Fruit fly (Drosophila melanogaster) whole organism, pupa: ENCODE results near the gene CG12105.

Experiments used
- CG10348 ChIP-seq: fragments of 200-800 bp; sonication (Bioruptor generic); IDR thresholded peaks from 2 replicates; pipeline ENCODE4 v1.3.6; 2022; ENCODE audit warnings: missing biosample characterization, missing genetic modification characterization
- CG12605 ChIP-seq: fragments of 200-800 bp; sonication (Bioruptor generic); IDR thresholded peaks from 2 replicates; pipeline ENCODE4 v1.3.6; 2022; ENCODE audit warnings: missing biosample characterization, missing genetic modification characterization
- CG13204 ChIP-seq: fragments of 200-800 bp; sonication (Bioruptor generic); optimal IDR thresholded peaks from 2 replicates; lab custom pipeline; 2018; ENCODE audit warnings: missing biosample characterization, mild to moderate bottlenecking, missing genetic modification characterization, moderate library complexity
- CG14655 ChIP-seq: fragments of 200-800 bp; sonication (Bioruptor generic); optimal IDR thresholded peaks from 3 replicates; lab custom pipeline; 2017; ENCODE audit warnings: mild to moderate bottlenecking, missing biosample characterization, missing genetic modification reagents, missing genetic modification characterization
- CG15710 ChIP-seq: fragments of 200-800 bp; sonication (Bioruptor generic); optimal IDR thresholded peaks from 2 replicates; lab custom pipeline; 2018; ENCODE audit warnings: missing biosample characterization, mild to moderate bottlenecking, missing genetic modification characterization, moderate library complexity
- CG17806 ChIP-seq: fragments of 200-800 bp; sonication (Bioruptor generic); optimal IDR thresholded peaks from 2 replicates; lab custom pipeline; 2018; ENCODE audit warnings: missing biosample characterization, mild to moderate bottlenecking, missing genetic modification characterization, moderate library complexity
- CG32121 ChIP-seq: fragments of 200-800 bp; sonication (Bioruptor generic); IDR thresholded peaks from 2 replicates; pipeline ENCODE4 v1.3.6; 2022; ENCODE audit warnings: missing biosample characterization, missing genetic modification characterization
- CG34367 ChIP-seq: fragments of 200-800 bp; sonication (Bioruptor generic); optimal IDR thresholded peaks from 2 replicates; lab custom pipeline; 2018; ENCODE audit warnings: missing biosample characterization, mild to moderate bottlenecking, missing genetic modification characterization
- CG4496 ChIP-seq: fragments of 200-800 bp; sonication (Bioruptor generic); IDR thresholded peaks from 3 replicates; pipeline ENCODE4 v1.3.6; 2022; ENCODE audit warnings: missing biosample characterization, missing genetic modification characterization
- CG8159 ChIP-seq: fragments of 200-800 bp; sonication (Bioruptor generic); optimal IDR thresholded peaks from 3 replicates; lab custom pipeline; 2018; ENCODE audit warnings: missing biosample characterization, mild to moderate bottlenecking, missing genetic modification characterization, moderate library complexity
- CG8301 ChIP-seq: fragments of 200-800 bp; sonication (Bioruptor generic); optimal IDR thresholded peaks from 2 replicates; lab custom pipeline; 2018; ENCODE audit warnings: missing biosample characterization, mild to moderate bottlenecking, missing genetic modification characterization
- CG9948 ChIP-seq: fragments of 200-800 bp; sonication (Bioruptor generic); optimal IDR thresholded peaks from 2 replicates; lab custom pipeline; 2018; ENCODE audit warnings: missing biosample characterization, mild to moderate bottlenecking, missing genetic modification characterization, moderate library complexity
- D1 ChIP-seq: fragments of 200-800 bp; sonication (Bioruptor generic); optimal IDR thresholded peaks from 2 replicates; lab custom pipeline; 2018; ENCODE audit warnings: missing biosample characterization, mild to moderate bottlenecking, missing genetic modification characterization, moderate library complexity
- EcR ChIP-seq: fragments of 200-800 bp; sonication (Bioruptor generic); optimal IDR thresholded peaks from 3 replicates; lab custom pipeline; 2019; ENCODE audit warnings: missing biosample characterization, missing genetic modification characterization, mild to moderate bottlenecking, moderate library complexity, missing genetic modification reagents
- Ets98B ChIP-seq: fragments of 200-800 bp; sonication (Bioruptor generic); IDR thresholded peaks from 2 replicates; pipeline ENCODE4 v1.3.6; 2022; ENCODE audit warnings: missing biosample characterization, missing genetic modification characterization
- Pif1A ChIP-seq: fragments of 200-800 bp; sonication (Bioruptor generic); optimal IDR thresholded peaks from 3 replicates; lab custom pipeline; 2016; ENCODE audit warnings: missing biosample characterization, missing genetic modification characterization
- Pif1B ChIP-seq: fragments of 200-800 bp; sonication (Bioruptor generic); optimal IDR thresholded peaks from 3 replicates; lab custom pipeline; 2016; ENCODE audit warnings: missing biosample characterization, missing genetic modification characterization
- Snoo ChIP-seq: fragments of 200-800 bp; sonication (Bioruptor generic); optimal IDR thresholded peaks from 3 replicates; lab custom pipeline; 2017; ENCODE audit warnings: missing biosample characterization, mild to moderate bottlenecking, missing genetic modification characterization, inconsistent platforms
- fd96Ca ChIP-seq: fragments of 200-800 bp; sonication (Bioruptor generic); IDR thresholded peaks from 3 replicates; pipeline ENCODE4 v1.3.6; 2022; ENCODE audit warnings: missing biosample characterization, missing genetic modification characterization
- gl ChIP-seq: fragments of 200-800 bp; sonication (Bioruptor generic); optimal IDR thresholded peaks from 2 replicates; lab custom pipeline; 2018; ENCODE audit warnings: missing biosample characterization, mild to moderate bottlenecking, missing genetic modification characterization
- rn ChIP-seq: fragments of 200-800 bp; sonication (Bioruptor generic); IDR thresholded peaks from 2 replicates; pipeline ENCODE4 v1.3.6; 2022; ENCODE audit warnings: missing biosample characterization, missing genetic modification characterization

Gene CG12105

DNA sequence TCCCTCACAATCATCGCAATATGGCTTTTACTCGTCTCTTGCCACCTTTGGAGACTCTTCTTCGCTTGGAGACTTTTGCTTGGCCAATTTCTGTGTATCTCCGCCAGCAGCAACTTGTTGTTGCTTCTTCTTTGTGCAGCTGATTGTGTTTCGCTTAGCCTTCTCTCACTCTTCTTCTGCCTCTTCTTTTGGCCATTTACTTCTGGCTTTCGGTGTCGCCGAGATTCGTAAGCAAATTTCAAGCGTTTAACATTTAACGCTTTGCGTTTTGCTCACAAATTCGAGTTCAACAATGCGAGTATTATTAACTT lies 45.7 kb downstream of the CG12105 start:
- no peak for TF ChIP-seq gl (tag; lab: Kevin White, UChicago)
- no peak for TF ChIP-seq CG34367 (tag; lab: Kevin White, UChicago)
- TF ChIP-seq D1 (tag; lab: Kevin White, UChicago), result no peak
- no peak for TF ChIP-seq CG17806 (tag; lab: Kevin White, UChicago)
- TF ChIP-seq CG8159 (tag; lab: Kevin White, UChicago), result no peak
- 0 out of 2 replicates have a peak, but pooled peaks have one; percentile 28 for TF ChIP-seq CG32121 (GFP tag; lab: Robert Waterston, UW)
- no peak for TF ChIP-seq Pif1A (GFP tag; lab: Kevin White, UChicago)
- TF ChIP-seq Pif1B (GFP tag; lab: Kevin White, UChicago), result no peak
- no peak for TF ChIP-seq CG9948 (tag; lab: Kevin White, UChicago)
- TF ChIP-seq Snoo (tag; lab: Kevin White, UChicago), result no peak
- TF ChIP-seq CG13204, result no peak
- TF ChIP-seq rn (GFP tag; lab: Robert Waterston, UW), result no peak
- no peak for TF ChIP-seq CG15710 (tag; lab: Kevin White, UChicago)
- no peak for TF ChIP-seq CG8301
- peak; percentile 64 for TF ChIP-seq CG12605 (GFP tag; lab: Robert Waterston, UW)
- peak; percentile 44 for TF ChIP-seq EcR (GFP tag; lab: Kevin White, UChicago)
- TF ChIP-seq CG10348 (GFP tag; lab: Robert Waterston, UW), result no peak
- no peak for TF ChIP-seq Ets98B (GFP tag; lab: Robert Waterston, UW)
- no peak for TF ChIP-seq fd96Ca (GFP tag; lab: Robert Waterston, UW)
- no peak for TF ChIP-seq CG4496
- TF ChIP-seq CG14655, result no peak

DNA sequence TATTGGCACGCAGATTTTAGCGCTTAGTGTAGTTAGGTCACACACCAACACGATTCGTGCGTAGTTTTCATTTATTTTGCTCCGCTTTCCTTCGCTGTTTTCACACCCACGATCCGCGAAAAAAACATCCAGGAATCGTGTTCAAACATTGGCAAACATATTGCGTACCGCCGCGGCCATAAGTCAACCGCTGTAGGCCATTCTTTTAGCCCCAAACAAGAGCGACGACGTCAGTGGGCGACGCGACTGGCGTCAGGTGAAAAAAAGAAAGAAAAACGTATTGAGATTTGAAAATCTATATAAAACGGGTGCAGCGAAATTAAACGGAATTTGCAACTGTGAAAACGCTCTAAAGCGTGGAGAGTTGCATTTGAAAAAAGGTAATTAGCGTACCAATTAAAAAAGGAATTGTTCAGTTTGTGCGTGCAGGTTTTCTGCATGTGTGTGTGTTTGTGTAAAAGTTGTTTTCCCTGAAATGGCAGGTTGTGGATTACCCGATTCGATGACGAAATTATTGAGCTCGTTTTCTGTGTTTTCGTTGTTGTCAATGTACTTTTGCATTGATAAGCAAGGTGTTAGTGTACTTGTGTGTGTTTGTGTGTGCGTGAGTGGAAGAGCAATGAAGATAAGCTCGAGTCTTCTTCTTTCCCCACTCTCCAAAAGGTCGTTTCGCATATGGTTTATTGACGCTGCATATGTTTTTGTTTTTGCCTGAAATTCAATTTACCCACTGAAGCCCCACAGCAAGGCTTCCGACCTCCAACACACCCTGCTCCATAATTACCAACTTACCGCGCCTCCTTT lies 46.2 kb downstream of the CG12105 start, which contains the start of gene Tmep:
Gene Tmep, plus strand, starts transcription at position 20 of the 804 bp plus-strand sequence.
- TF ChIP-seq Pif1A (GFP tag; lab: Kevin White, UChicago) (no peak), EcR (GFP tag; lab: Kevin White, UChicago) (peak; percentile 75)

DNA sequence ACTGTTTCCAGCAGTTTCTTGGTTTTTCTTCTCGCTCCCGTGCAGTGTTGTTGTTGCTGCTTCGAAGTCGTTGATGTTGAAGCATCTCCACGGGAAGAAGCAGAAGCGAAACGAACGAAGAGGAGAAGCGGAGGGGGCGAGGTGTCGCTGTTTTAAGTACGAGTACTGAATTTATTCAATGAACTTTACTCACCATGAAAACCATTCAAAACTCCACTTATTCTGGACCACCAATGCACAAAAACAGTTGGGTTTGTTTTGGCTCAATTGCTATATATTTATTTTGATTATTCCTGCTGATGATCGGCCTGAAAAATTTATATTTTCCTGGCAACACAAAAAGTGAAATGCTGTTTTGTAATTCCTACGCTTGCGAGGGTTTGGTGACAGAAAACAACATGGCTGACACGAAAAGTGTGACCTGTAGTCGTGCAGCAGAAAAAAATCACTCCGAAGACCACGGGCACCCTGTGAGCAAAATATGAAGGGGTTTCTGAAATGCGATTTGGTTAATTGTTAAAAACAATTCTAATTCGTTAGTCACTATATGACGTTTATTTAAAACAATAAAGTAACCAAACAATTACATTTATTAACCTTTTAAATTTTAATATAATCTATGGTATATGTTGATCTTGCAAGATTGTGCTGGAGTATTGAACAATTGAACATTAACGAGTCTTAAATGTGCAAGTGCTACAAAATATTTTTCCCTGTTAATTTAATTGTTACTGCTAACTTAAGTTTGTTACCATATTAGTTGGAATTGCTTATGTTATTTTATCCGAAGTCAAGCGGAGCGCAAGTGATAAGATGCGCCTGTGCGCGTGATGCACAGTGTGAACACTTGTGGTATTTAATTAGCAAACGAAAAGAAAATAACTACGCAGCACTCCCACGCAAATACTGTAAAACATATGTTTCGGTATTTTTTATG lies 47.1 kb downstream of the CG12105 start, which contains the start of gene CG7879:
Gene CG7879, minus strand, starts transcription at position 384 of the 937 bp plus-strand sequence.
- TF ChIP-seq CG4496 (0 out of 3 replicates have a peak, but pooled peaks have one; percentile 17), EcR (GFP tag; lab: Kevin White, UChicago) (peak; percentile 55), gl (tag; lab: Kevin White, UChicago) (no peak), CG15710 (tag; lab: Kevin White, UChicago) (peak; percentile 18), CG32121 (GFP tag; lab: Robert Waterston, UW) (no peak), fd96Ca (GFP tag; lab: Robert Waterston, UW) (peak; percentile 34; the same call in 1 of the 3 replicates), CG12605 (GFP tag; lab: Robert Waterston, UW) (no peak), CG14655 (no peak), Pif1B (GFP tag; lab: Kevin White, UChicago) (peak; percentile 46), CG13204 (no peak), CG17806 (tag; lab: Kevin White, UChicago) (no peak), CG10348 (GFP tag; lab: Robert Waterston, UW) (no peak), Pif1A (GFP tag; lab: Kevin White, UChicago) (no peak), CG8159 (tag; lab: Kevin White, UChicago) (peak; percentile 25), CG8301 (no peak), Snoo (tag; lab: Kevin White, UChicago) (no peak), CG9948 (tag; lab: Kevin White, UChicago) (no peak), rn (GFP tag; lab: Robert Waterston, UW) (no peak), Ets98B (GFP tag; lab: Robert Waterston, UW) (no peak; the same call in 1 of the 2 replicates), CG34367 (tag; lab: Kevin White, UChicago) (no peak), D1 (tag; lab: Kevin White, UChicago) (no peak)

DNA sequence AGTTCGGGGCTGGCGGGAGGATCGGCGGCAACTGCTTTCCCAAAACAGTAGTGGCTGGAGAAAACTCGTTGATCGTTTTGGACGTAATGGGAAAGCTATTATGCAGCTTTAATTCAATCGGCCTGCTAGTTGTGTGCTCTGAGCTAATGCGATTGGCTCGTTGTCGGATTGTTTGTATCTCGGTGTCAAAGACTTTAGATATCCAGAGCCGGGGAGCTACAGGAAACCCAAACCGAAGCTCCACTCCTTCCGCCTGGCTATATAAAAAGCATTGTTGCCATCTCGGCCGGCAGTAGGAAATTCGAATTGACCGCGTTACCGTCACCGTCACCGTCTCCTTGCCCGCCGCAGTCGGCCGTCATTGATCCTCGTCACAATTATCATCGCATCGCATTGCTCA lies 50.5 kb downstream of the CG12105 start, which contains the start of gene CG12003:
Gene CG12003, plus strand, starts transcription at position 301 of the 400 bp plus-strand sequence.
- TF ChIP-seq fd96Ca (GFP tag; lab: Robert Waterston, UW) (no peak), CG14655 (no peak), Pif1B (GFP tag; lab: Kevin White, UChicago) (no peak)
